Worm (Caenorhabditis elegans): Measurements from ENCODE around the gene dct-16.
"Not testable (repeated sequence)": the region's sequence is repeated elsewhere in the genome, so short reads cannot be mapped to it uniquely, and the experiment has no call there.

Gene dct-16

ce11 chrV:20522219-20522618 lies 23.4 kb upstream of the dct-16 start, which contains the start of the genes Y38H6C.9 and fbxa-150:
Y38H6C.9 (minus strand) TSS chrV:20522270.
fbxa-150 (plus strand) TSS chrV:20522598.
- TF ChIP-seq cog-1 (tag; optimal IDR thresholded peaks at IDR 0.05) (no peak), ref-1 (GFP tag; conservative IDR thresholded peaks at IDR 0.05) (no peak), ztf-29 (GFP tag; IDR thresholded peaks at IDR 0.05) (no peak), med-1 (GFP tag; optimal IDR thresholded peaks at IDR 0.05; ENCODE audit: insufficient read depth) (no peak), tab-1 (GFP tag; IDR thresholded peaks at IDR 0.05) (no peak), ztf-23 (GFP tag; IDR thresholded peaks at IDR 0.05) (no peak), flt-1 (GFP tag; IDR thresholded peaks at IDR 0.05) (no peak)

- TF ChIP-seq ztf-23 (GFP tag; IDR thresholded peaks at IDR 0.05) (no peak), T22C8.4 (GFP tag; IDR thresholded peaks at IDR 0.05) (no peak), ref-1 (GFP tag; conservative IDR thresholded peaks at IDR 0.05) (no peak), cog-1 (tag; optimal IDR thresholded peaks at IDR 0.05) (no peak)
These were observed 20.1 kb upstream of the dct-16 start, which contains the start of gene Y38H6C.25 for ce11 chrV:20518927-20519326. Y38H6C.25 (plus strand) TSS chrV:20519227.

ce11 chrV:20517005-20517404 lies 18.1 kb upstream of the dct-16 start:
- TF ChIP-seq ztf-29 (GFP tag; IDR thresholded peaks at IDR 0.05), result no peak
- no peak for TF ChIP-seq klf-2 (GFP tag; conservative IDR thresholded peaks at IDR 0.05)
- TF ChIP-seq med-1 (GFP tag; optimal IDR thresholded peaks at IDR 0.05; ENCODE audit: insufficient read depth), result no peak
- no peak for TF ChIP-seq cog-1 (tag; optimal IDR thresholded peaks at IDR 0.05)
- TF ChIP-seq T22C8.4 (GFP tag; IDR thresholded peaks at IDR 0.05), result no peak
- no peak for TF ChIP-seq ztf-23 (GFP tag; IDR thresholded peaks at IDR 0.05)
- TF ChIP-seq ref-1 (GFP tag; conservative IDR thresholded peaks at IDR 0.05), result no peak
- no peak for TF ChIP-seq tab-1 (GFP tag; IDR thresholded peaks at IDR 0.05)
- no peak for TF ChIP-seq flt-1 (GFP tag; IDR thresholded peaks at IDR 0.05)

ce11 chrV:20514483-20514882 lies 15.6 kb upstream of the dct-16 start:
- TF ChIP-seq klf-2 (GFP tag; conservative IDR thresholded peaks at IDR 0.05) (no peak), ztf-29 (GFP tag; IDR thresholded peaks at IDR 0.05) (no peak), med-1 (GFP tag; optimal IDR thresholded peaks at IDR 0.05; ENCODE audit: insufficient read depth) (no peak), ztf-23 (GFP tag; IDR thresholded peaks at IDR 0.05) (no peak), ref-1 (GFP tag; conservative IDR thresholded peaks at IDR 0.05) (no peak), cog-1 (tag; optimal IDR thresholded peaks at IDR 0.05) (no peak), flt-1 (GFP tag; IDR thresholded peaks at IDR 0.05) (no peak)

- not testable (repeated sequence) for TF ChIP-seq tab-1, ztf-29, flt-1 (GFP tag; IDR thresholded peaks at IDR 0.05)
These were observed 14.8 kb upstream of the dct-16 start, which contains the start of gene Y38H6C.8 for ce11 chrV:20513661-20514060. Y38H6C.8 (plus strand) TSS chrV:20513961.

ce11 chrV:20509427-20509826 lies 10.6 kb upstream of the dct-16 start:
- TF ChIP-seq ztf-23 (GFP tag; IDR thresholded peaks at IDR 0.05) (no peak), T22C8.4 (GFP tag; IDR thresholded peaks at IDR 0.05) (no peak), cog-1 (tag; optimal IDR thresholded peaks at IDR 0.05) (no peak), med-1 (GFP tag; optimal IDR thresholded peaks at IDR 0.05; ENCODE audit: insufficient read depth) (no peak), ref-1 (GFP tag; conservative IDR thresholded peaks at IDR 0.05) (no peak), flt-1 (GFP tag; IDR thresholded peaks at IDR 0.05) (no peak), klf-2 (GFP tag; conservative IDR thresholded peaks at IDR 0.05) (no peak), ztf-29 (GFP tag; IDR thresholded peaks at IDR 0.05) (no peak), tab-1 (GFP tag; IDR thresholded peaks at IDR 0.05) (no peak)

ce11 chrV:20506542-20506941 lies 7.7 kb upstream of the dct-16 start:
- TF ChIP-seq ztf-23 (GFP tag; IDR thresholded peaks at IDR 0.05) (no peak), cog-1 (tag; optimal IDR thresholded peaks at IDR 0.05) (no peak), ztf-29 (GFP tag; IDR thresholded peaks at IDR 0.05) (no peak), T22C8.4 (GFP tag; IDR thresholded peaks at IDR 0.05) (no peak), med-1 (GFP tag; optimal IDR thresholded peaks at IDR 0.05; ENCODE audit: insufficient read depth) (no peak), ref-1 (GFP tag; conservative IDR thresholded peaks at IDR 0.05) (no peak), tab-1 (GFP tag; IDR thresholded peaks at IDR 0.05) (no peak), flt-1 (GFP tag; IDR thresholded peaks at IDR 0.05) (no peak), klf-2 (GFP tag; conservative IDR thresholded peaks at IDR 0.05) (no peak)

- TF ChIP-seq ztf-23 (GFP tag; IDR thresholded peaks at IDR 0.05) (no peak), med-1 (GFP tag; optimal IDR thresholded peaks at IDR 0.05; ENCODE audit: insufficient read depth) (no peak), cog-1 (tag; optimal IDR thresholded peaks at IDR 0.05) (no peak), ref-1 (GFP tag; conservative IDR thresholded peaks at IDR 0.05) (no peak), ztf-29 (GFP tag; IDR thresholded peaks at IDR 0.05) (no peak), klf-2 (GFP tag; conservative IDR thresholded peaks at IDR 0.05) (no peak), tab-1 (GFP tag; IDR thresholded peaks at IDR 0.05) (no peak), flt-1 (GFP tag; IDR thresholded peaks at IDR 0.05) (no peak)
These were observed 6.1 kb upstream of the dct-16 start, which contains the start of gene Y38H6C.4 for ce11 chrV:20504997-20505396. Y38H6C.4 (minus strand) TSS chrV:20505097.

- no peak for TF ChIP-seq tab-1 (GFP tag; IDR thresholded peaks at IDR 0.05)
- TF ChIP-seq flt-1 (GFP tag; IDR thresholded peaks at IDR 0.05), result no peak
- TF ChIP-seq ztf-23 (GFP tag; IDR thresholded peaks at IDR 0.05), result no peak
- no peak for TF ChIP-seq med-1 (GFP tag; optimal IDR thresholded peaks at IDR 0.05; ENCODE audit: insufficient read depth)
- no peak for TF ChIP-seq ztf-29 (GFP tag; IDR thresholded peaks at IDR 0.05)
- no peak for TF ChIP-seq klf-2 (GFP tag; conservative IDR thresholded peaks at IDR 0.05)
- no peak for TF ChIP-seq cog-1 (tag; optimal IDR thresholded peaks at IDR 0.05)
- TF ChIP-seq ref-1 (GFP tag; conservative IDR thresholded peaks at IDR 0.05), result no peak
- TF ChIP-seq T22C8.4 (GFP tag; IDR thresholded peaks at IDR 0.05), result no peak
These were observed 1.5 kb upstream of the dct-16 start, which contains the start of gene dct-14 for ce11 chrV:20500405-20500804. dct-14 (minus strand) TSS chrV:20500505.

ce11 chrV:20499642-20500041 lies 785 bp upstream of the dct-16 start:
- no peak for TF ChIP-seq flt-1 (GFP tag; IDR thresholded peaks at IDR 0.05)
- TF ChIP-seq ref-1 (GFP tag; conservative IDR thresholded peaks at IDR 0.05), result no peak
- no peak for TF ChIP-seq med-1 (GFP tag; optimal IDR thresholded peaks at IDR 0.05; ENCODE audit: insufficient read depth)
- no peak for TF ChIP-seq klf-2 (GFP tag; conservative IDR thresholded peaks at IDR 0.05)
- no peak for TF ChIP-seq cog-1 (tag; optimal IDR thresholded peaks at IDR 0.05)
- no peak for TF ChIP-seq tab-1 (GFP tag; IDR thresholded peaks at IDR 0.05)
- no peak for TF ChIP-seq T22C8.4 (GFP tag; IDR thresholded peaks at IDR 0.05)
- TF ChIP-seq ztf-23 (GFP tag; IDR thresholded peaks at IDR 0.05), result no peak
- TF ChIP-seq ztf-29 (GFP tag; IDR thresholded peaks at IDR 0.05), result no peak
